Fruit fly (Drosophila melanogaster): ENCODE measurements around the gene alpha-Est10.

alpha-Est10 gene

DNA sequence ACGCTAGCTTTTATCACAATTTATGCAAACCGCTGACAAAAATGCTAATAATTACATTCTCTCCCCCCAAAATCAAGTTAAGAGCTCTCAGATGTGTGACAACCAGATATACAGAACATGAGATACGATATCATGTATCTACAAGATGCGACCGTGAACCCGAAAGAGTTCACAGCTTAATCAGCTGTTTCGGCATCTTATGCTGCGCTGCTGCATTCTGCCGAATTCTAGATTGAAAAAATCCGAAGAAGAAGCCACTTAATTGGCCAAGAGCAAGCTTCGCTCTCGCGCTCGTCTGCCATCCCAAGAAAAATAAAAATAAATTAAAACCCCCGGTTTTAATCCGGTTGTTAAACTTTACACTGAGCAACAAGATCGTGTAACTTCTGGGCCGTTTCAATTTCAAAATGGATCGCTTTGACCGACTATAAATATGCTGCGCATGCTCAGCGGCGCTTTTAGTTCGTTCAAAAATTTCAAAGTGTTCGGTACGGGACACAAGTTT is 54.3 kb downstream of the alpha-Est10 start, which contains the start of gene CG14598:
Gene CG14598, plus strand, starts transcription at position 455 of the 505 bp plus-strand sequence.
- TF ChIP-seq EcR (GFP tag; optimal IDR thresholded peaks at IDR 0.05): peak; percentile 83
- no peak for TF ChIP-seq Pif1B (GFP tag; optimal IDR thresholded peaks at IDR 0.05)
- TF ChIP-seq Pif1A (GFP tag; optimal IDR thresholded peaks at IDR 0.05): no peak
- no peak for TF ChIP-seq CG32121 (GFP tag; IDR thresholded peaks at IDR 0.05)
- TF ChIP-seq CG17806 (tag; optimal IDR thresholded peaks at IDR 0.05): no peak
- TF ChIP-seq CG8159 (tag; optimal IDR thresholded peaks at IDR 0.05): peak; percentile 22

DNA sequence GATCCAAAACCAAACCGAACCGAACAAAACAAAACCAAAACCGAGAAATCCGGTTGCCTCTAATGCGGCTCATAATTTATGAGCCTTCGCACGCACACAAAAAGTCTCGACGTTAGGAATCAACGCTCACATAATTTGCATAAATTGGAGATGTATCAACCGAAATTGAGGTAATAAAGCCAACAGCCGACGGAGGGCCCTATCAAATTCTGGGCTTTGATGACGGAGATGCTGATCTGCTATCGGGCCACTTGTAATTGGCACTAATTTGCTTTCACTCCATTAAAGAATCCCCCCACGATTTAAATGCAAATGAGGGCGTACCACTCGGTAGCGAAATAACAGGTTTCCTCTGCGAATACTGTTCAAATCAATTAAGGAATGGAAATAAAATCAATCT is 54.8 kb downstream of the alpha-Est10 start:
- TF ChIP-seq CG34367 (tag; optimal IDR thresholded peaks at IDR 0.05) (no peak), CG17806 (tag; optimal IDR thresholded peaks at IDR 0.05) (no peak), Pif1B (GFP tag; optimal IDR thresholded peaks at IDR 0.05) (no peak), CG14655 (GFP tag; optimal IDR thresholded peaks at IDR 0.05) (no peak), CG10348 (GFP tag; IDR thresholded peaks at IDR 0.05) (no peak), CG9948 (tag; optimal IDR thresholded peaks at IDR 0.05) (no peak), EcR (GFP tag; optimal IDR thresholded peaks at IDR 0.05) (no peak), Pif1A (GFP tag; optimal IDR thresholded peaks at IDR 0.05) (no peak)

Data from whole organism, pupa.